Worm (Caenorhabditis elegans): ENCODE measurements around the gene F10G2.2.
"Not testable (repeated sequence)": the region's sequence is repeated elsewhere in the genome, so short reads cannot be mapped to it uniquely, and the experiment has no call there.

F10G2.2 gene

DNA sequence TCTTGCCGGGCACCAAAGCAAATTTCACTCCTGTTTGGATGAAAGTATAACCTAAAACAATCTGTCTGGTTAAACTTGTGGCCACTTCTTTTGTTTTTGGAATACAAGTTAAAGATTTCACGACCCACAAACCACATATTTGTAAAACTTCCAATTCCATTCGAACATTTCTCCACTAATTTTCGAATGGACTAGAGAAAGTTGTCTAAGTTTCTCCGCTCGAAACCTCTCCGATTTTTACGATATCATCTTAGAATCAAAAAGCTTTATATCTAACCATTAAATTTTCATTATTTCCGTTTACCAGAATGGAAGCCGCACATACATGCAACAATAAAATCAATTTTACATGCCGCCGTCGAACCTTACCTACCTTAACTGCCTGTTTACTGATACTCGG lies 32.5 kb upstream of the F10G2.2 start, which contains the start of gene F07G11.3:
Gene F07G11.3 (plus strand): TSS at position 301 of the 400 bp plus-strand sequence.
- TF ChIP-seq fos-1 (tag; optimal IDR thresholded peaks at IDR 0.05) (no peak), ceh-16 (tag; optimal IDR thresholded peaks at IDR 0.05) (no peak), ceh-9 (tag; optimal IDR thresholded peaks at IDR 0.05) (no peak), aly-2 (tag; optimal IDR thresholded peaks at IDR 0.05) (no peak), hmg-11 (tag; optimal IDR thresholded peaks at IDR 0.05) (no peak)

DNA sequence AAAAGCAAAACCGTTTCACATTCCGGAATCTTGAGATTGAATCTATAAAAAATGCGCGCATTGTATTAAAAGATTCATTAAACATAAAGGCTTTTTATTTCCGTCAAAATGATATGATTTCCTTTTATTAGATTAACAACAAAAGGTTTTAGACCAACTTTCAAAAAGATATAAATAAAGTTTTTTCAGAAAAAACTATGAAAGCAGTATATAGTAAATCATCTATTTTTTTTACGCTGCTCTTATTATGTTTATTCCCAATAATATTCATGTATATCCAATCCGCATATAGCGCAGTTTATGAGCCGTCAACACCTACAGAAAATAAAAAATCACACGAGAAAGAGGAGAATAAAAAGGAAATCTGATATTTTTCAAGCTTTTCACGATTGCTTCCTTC lies 26.5 kb upstream of the F10G2.2 start, which contains the start of gene F07G11.2:
Gene F07G11.2 (plus strand): TSS at position 301 of the 400 bp plus-strand sequence.
- not testable (repeated sequence) for TF ChIP-seq hmg-11 (tag; optimal IDR thresholded peaks at IDR 0.05); aly-2 (tag; optimal IDR thresholded peaks at IDR 0.05); fkh-10 (GFP tag; optimal IDR thresholded peaks at IDR 0.05)

DNA sequence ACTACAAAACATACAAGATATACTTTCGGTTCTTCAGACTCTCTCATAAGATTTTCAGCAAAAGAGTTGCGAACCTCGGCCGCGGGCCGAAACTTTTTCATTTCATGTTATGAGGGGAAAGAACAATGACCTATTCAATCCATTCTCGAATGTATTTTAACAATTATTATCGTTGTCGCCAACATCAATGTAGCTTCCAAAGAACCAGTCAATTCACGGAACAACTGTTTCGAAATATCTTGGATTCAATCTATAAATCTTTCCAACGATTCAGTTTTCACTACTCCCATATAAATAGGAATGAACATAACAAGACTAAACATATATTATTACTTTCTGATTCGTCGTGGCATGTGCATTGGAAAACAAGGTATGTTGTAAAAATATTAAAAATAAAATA lies 23.9 kb upstream of the F10G2.2 start, which contains the start of gene F07G11.1:
Gene F07G11.1 (plus strand): TSS at position 301 of the 400 bp plus-strand sequence.
- no peak for TF ChIP-seq R02D3.7 (tag; optimal IDR thresholded peaks at IDR 0.05)
- TF ChIP-seq nhr-67 (tag; optimal IDR thresholded peaks at IDR 0.05) = no peak
- no peak for TF ChIP-seq elt-2 (tag; optimal IDR thresholded peaks at IDR 0.05)
- no peak for TF ChIP-seq ceh-82 (tag; optimal IDR thresholded peaks at IDR 0.05)
- no peak for TF ChIP-seq fkh-10 (GFP tag; optimal IDR thresholded peaks at IDR 0.05)
- TF ChIP-seq nhr-28 (tag; optimal IDR thresholded peaks at IDR 0.05) = no peak
- TF ChIP-seq daf-12 (tag; optimal IDR thresholded peaks at IDR 0.05) = no peak
- no peak for TF ChIP-seq nhr-237 (tag; optimal IDR thresholded peaks at IDR 0.05)
- TF ChIP-seq nhr-23 (tag; optimal IDR thresholded peaks at IDR 0.05) = no peak
- TF ChIP-seq ama-1 (optimal IDR thresholded peaks at IDR 0.05) = no peak
- TF ChIP-seq elt-3 (tag; optimal IDR thresholded peaks at IDR 0.05) = no peak
- TF ChIP-seq nhr-77 (tag; optimal IDR thresholded peaks at IDR 0.05) = no peak
- TF ChIP-seq pqm-1 (tag; optimal IDR thresholded peaks at IDR 0.05) = no peak
- TF ChIP-seq ztf-4 (tag; optimal IDR thresholded peaks at IDR 0.05) = no peak
- TF ChIP-seq mml-1 (tag; optimal IDR thresholded peaks at IDR 0.05) = no peak
- no peak for TF ChIP-seq skn-1 (tag; optimal IDR thresholded peaks at IDR 0.05)
- no peak for TF ChIP-seq nhr-43 (tag; optimal IDR thresholded peaks at IDR 0.05; ENCODE audit: poor library complexity, severe bottlenecking)
- no peak for TF ChIP-seq ztf-11 (tag; optimal IDR thresholded peaks at IDR 0.05)

DNA sequence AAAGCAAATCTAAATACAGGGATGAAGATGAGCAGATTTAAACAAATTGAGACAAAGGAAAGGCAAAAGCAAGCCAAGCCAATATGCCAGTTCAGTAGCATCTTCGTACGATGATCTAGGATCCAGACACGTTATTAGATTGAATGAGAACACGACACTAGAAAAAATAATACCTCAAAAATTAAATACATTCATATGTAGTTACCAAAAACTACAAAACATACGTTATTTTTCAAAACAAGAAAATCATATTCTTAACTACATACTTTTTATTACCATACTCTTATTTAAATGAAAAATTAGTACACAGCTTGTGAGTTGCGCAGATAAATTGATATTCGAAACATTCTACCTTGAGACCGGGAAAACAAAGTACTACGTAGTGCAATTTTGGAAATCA lies 17.7 kb upstream of the F10G2.2 start, which contains the start of gene srx-6:
Gene srx-6 (minus strand): TSS at position 101 of the 400 bp plus-strand sequence.
- no peak for TF ChIP-seq aly-2 (tag; optimal IDR thresholded peaks at IDR 0.05)
- TF ChIP-seq ceh-9 (tag; optimal IDR thresholded peaks at IDR 0.05) = no peak
- no peak for TF ChIP-seq ZK546.5 (tag; optimal IDR thresholded peaks at IDR 0.05)
- TF ChIP-seq snpc-4 (tag; optimal IDR thresholded peaks at IDR 0.05) = no peak
- no peak for TF ChIP-seq sea-2 (GFP tag; optimal IDR thresholded peaks at IDR 0.05)
- no peak for TF ChIP-seq zag-1 (tag; optimal IDR thresholded peaks at IDR 0.05)
- TF ChIP-seq unc-39 (tag; optimal IDR thresholded peaks at IDR 0.05) = no peak
- no peak for TF ChIP-seq mml-1 (tag; optimal IDR thresholded peaks at IDR 0.05)
- no peak for TF ChIP-seq tbx-2 (tag; optimal IDR thresholded peaks at IDR 0.05)
- TF ChIP-seq lin-15B (tag; optimal IDR thresholded peaks at IDR 0.05) = no peak
- no peak for TF ChIP-seq ztf-11 (tag; optimal IDR thresholded peaks at IDR 0.05)
- TF ChIP-seq nhr-67 (tag; optimal IDR thresholded peaks at IDR 0.05) = no peak
- TF ChIP-seq fos-1 (tag; optimal IDR thresholded peaks at IDR 0.05) = no peak
- no peak for TF ChIP-seq eor-1 (tag; optimal IDR thresholded peaks at IDR 0.05)
- TF ChIP-seq fkh-10 (GFP tag; optimal IDR thresholded peaks at IDR 0.05) = no peak
- no peak for TF ChIP-seq pqm-1 (tag; optimal IDR thresholded peaks at IDR 0.05)

DNA sequence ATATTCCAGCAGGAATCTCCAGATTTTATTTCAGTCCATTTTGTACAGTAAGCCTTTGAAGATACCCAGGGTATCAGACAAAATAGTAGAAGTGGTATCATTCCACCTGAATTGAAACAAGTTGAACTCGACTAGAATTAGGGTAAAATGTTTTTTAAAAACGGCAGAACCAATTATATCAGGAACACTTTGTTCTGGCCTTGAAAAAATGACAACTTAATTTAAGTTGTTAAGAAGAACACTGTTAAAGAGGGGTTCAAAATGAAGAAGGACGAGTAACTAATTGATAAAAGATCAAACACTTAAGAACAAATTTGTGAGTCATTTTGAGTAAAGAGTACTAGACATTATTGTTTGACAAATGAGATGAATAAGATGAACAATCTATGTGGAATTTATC lies 10.1 kb upstream of the F10G2.2 start, which contains the start of gene lmd-4:
Gene lmd-4 (minus strand): TSS at position 101 of the 400 bp plus-strand sequence.
- TF ChIP-seq pqm-1 (tag; optimal IDR thresholded peaks at IDR 0.05) = no peak
- no peak for TF ChIP-seq unc-62 (GFP tag; optimal IDR thresholded peaks at IDR 0.05)
- no peak for TF ChIP-seq nhr-11 (tag; optimal IDR thresholded peaks at IDR 0.05)
- no peak for TF ChIP-seq nhr-25 (tag; optimal IDR thresholded peaks at IDR 0.05)
- no peak for TF ChIP-seq fkh-10 (GFP tag; optimal IDR thresholded peaks at IDR 0.05)
- TF ChIP-seq nhr-76 (tag; optimal IDR thresholded peaks at IDR 0.05) = no peak
- no peak for TF ChIP-seq nhr-12 (tag; optimal IDR thresholded peaks at IDR 0.05)

All from whole organism, L3 larva.